Fruit fly (Drosophila melanogaster): ENCODE measurements around the gene tok.
A peak's percentile ranks its signal among the peaks of the same experiment; 100 is the strongest.

The tok gene

DNA sequence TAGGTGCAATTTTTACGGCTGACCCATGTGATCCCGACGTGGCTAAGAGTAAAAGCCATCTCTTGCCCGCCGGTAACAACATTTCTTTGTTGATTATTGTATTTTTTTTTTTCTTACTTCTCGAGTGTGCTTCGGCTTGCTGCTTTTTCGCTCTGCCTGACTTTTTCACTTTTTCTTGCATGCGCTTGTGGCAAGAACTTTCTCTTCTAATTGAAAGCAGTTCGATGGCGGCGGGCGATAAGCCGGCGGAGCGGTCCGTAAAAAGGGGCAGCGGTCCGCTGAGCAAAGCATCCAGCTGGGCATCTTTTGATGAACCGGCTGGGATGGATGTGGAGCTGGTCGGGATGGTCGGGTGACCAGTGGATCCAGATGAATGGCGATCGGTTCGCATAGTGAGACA lies 53.5 kb downstream of the tok start:
- no peak for TF ChIP-seq CG32121 (GFP tag; IDR thresholded peaks at IDR 0.05)
- TF ChIP-seq fd96Ca (GFP tag; IDR thresholded peaks at IDR 0.05) = no peak
- TF ChIP-seq CG9948 (tag; optimal IDR thresholded peaks at IDR 0.05) = no peak
- no peak for TF ChIP-seq CG14655 (GFP tag; optimal IDR thresholded peaks at IDR 0.05)
- TF ChIP-seq Pif1B (GFP tag; optimal IDR thresholded peaks at IDR 0.05) = no peak
- no peak for TF ChIP-seq CG15710 (tag; optimal IDR thresholded peaks at IDR 0.05)

DNA sequence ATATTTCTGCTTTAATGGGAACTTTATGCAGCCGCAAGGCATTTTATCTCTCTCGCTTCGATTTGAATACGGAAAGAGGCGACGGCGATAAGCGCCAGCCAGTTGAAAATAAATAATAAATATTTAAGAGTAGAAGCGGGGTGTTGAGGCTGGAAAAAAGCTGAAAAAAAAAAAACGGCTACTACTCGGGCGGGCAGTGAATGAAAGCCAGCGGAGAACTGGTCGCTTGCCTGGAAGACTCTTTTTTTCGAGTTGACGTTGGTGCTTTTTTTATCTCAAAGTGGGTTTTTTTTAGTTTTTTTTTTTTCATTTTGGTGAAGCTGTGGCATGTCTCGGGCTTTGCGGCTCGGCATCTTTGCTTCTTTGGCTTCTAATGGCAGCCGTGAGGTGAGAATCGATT lies 53.9 kb downstream of the tok start:
- TF ChIP-seq CG13204 (GFP tag; optimal IDR thresholded peaks at IDR 0.05) (no peak), CG17806 (tag; optimal IDR thresholded peaks at IDR 0.05) (no peak), CG34367 (tag; optimal IDR thresholded peaks at IDR 0.05) (no peak), CG15710 (tag; optimal IDR thresholded peaks at IDR 0.05) (no peak), CG10348 (GFP tag; IDR thresholded peaks at IDR 0.05) (no peak), D1 (tag; optimal IDR thresholded peaks at IDR 0.05) (no peak), rn (GFP tag; IDR thresholded peaks at IDR 0.05) (peak; percentile 31; the same call in 1 of the 2 replicates), CG14655 (GFP tag; optimal IDR thresholded peaks at IDR 0.05) (peak; percentile 26), CG4496 (GFP tag; IDR thresholded peaks at IDR 0.05) (peak; percentile 40; the same call in 1 of the 3 replicates), Pif1A (GFP tag; optimal IDR thresholded peaks at IDR 0.05) (peak; percentile 1)

DNA sequence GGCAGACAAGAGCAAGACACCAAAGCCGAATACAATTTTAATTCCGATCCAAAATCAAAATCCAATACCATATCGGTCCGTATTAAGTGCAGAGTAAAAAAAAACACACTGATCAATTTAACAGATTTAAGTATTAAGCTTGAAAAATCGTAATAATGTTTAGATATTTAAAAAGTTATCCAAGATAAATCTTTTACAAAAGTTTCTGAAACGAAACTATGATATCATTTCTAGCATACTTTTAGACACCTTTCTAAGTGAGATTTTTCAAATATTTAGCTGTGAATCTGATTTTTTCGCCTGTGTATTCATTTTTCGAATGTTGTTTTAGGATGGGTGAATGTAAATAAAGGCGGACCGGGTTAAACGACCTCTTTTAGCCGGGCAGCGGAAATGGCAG lies 57.6 kb downstream of the tok start:
- TF ChIP-seq CG9948 (tag; optimal IDR thresholded peaks at IDR 0.05) (no peak), Ets98B (GFP tag; IDR thresholded peaks at IDR 0.05) (no peak), EcR (GFP tag; optimal IDR thresholded peaks at IDR 0.05) (no peak), CG10348 (GFP tag; IDR thresholded peaks at IDR 0.05) (no peak), rn (GFP tag; IDR thresholded peaks at IDR 0.05) (no peak), Snoo (tag; optimal IDR thresholded peaks at IDR 0.05) (no peak), CG14655 (GFP tag; optimal IDR thresholded peaks at IDR 0.05) (no peak), Pif1B (GFP tag; optimal IDR thresholded peaks at IDR 0.05) (no peak), Pif1A (GFP tag; optimal IDR thresholded peaks at IDR 0.05) (no peak), D1 (tag; optimal IDR thresholded peaks at IDR 0.05) (no peak), CG13204 (GFP tag; optimal IDR thresholded peaks at IDR 0.05) (no peak), CG12605 (GFP tag; IDR thresholded peaks at IDR 0.05) (no peak), CG34367 (tag; optimal IDR thresholded peaks at IDR 0.05) (no peak)

DNA sequence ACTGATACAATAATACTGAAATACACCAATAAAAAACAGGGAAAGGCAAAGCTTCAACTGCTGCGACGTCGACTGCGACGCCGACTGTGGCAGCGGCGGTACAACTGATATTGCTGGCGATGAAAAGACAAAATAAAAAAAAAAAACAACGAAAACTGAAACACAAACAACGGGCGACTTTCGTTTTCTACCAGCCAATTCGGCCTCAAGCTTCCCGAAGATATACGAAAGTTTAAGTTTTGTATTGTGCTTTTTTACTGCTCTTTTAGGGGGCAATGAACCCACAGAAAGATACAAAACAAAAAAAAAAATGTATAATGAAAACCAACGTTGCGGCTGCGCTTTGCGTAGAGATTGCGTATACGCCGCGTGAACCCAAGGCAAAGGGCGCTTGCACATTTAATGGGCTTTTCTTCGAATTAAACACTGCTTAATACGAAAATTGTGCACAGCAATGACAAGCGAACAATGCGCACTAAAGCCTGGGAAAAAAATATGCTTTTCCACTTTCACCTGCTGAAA lies 58.8 kb downstream of the tok start:
- TF ChIP-seq Pif1B (GFP tag; optimal IDR thresholded peaks at IDR 0.05) (no peak), Ets98B (GFP tag; IDR thresholded peaks at IDR 0.05) (no peak), CG9948 (tag; optimal IDR thresholded peaks at IDR 0.05) (no peak), D1 (tag; optimal IDR thresholded peaks at IDR 0.05) (no peak), CG8301 (tag; optimal IDR thresholded peaks at IDR 0.05) (no peak), gl (tag; optimal IDR thresholded peaks at IDR 0.05) (no peak), CG15710 (tag; optimal IDR thresholded peaks at IDR 0.05) (no peak), CG34367 (tag; optimal IDR thresholded peaks at IDR 0.05) (no peak), rn (GFP tag; IDR thresholded peaks at IDR 0.05) (no peak), Snoo (tag; optimal IDR thresholded peaks at IDR 0.05) (no peak), CG12605 (GFP tag; IDR thresholded peaks at IDR 0.05) (no peak), CG8159 (tag; optimal IDR thresholded peaks at IDR 0.05) (no peak), CG4496 (GFP tag; IDR thresholded peaks at IDR 0.05) (no peak), CG10348 (GFP tag; IDR thresholded peaks at IDR 0.05) (no peak), CG13204 (GFP tag; optimal IDR thresholded peaks at IDR 0.05) (no peak), CG32121 (GFP tag; IDR thresholded peaks at IDR 0.05) (no peak), EcR (GFP tag; optimal IDR thresholded peaks at IDR 0.05) (no peak), CG14655 (GFP tag; optimal IDR thresholded peaks at IDR 0.05) (no peak), Pif1A (GFP tag; optimal IDR thresholded peaks at IDR 0.05) (no peak)

DNA sequence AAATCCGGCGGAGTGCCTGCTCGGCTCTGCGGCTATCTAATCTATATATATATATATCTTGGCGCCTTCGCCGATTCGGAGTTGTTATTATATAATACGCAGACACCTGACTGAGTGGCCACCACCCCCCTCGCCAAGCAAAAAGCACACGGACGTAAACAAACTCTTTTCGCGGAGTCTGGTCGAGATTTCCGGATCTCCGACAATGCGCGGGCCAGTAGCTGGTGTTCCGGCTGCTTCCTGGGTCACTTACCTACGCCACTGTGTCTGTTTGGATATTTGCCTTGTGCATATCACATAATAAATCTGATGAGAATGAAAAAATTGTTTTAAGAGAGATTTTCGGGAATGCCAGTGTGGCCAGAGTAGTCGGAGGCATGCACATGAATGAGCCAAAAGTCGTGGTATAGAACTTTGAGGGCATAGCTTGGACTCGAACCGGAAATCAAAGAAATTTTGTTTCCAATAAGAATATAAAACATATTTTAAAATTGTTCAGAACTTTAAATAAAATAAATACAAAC lies 67.6 kb downstream of the tok start, which contains the start of gene CG5805:
Gene CG5805, minus strand, starts transcription at position 380 of the 524 bp plus-strand sequence.
- TF ChIP-seq D1 (tag; optimal IDR thresholded peaks at IDR 0.05) (no peak), CG9948 (tag; optimal IDR thresholded peaks at IDR 0.05) (peak; percentile 4), rn (GFP tag; IDR thresholded peaks at IDR 0.05) (0 out of 2 replicates have a peak, but pooled peaks have one; percentile 7), CG17806 (tag; optimal IDR thresholded peaks at IDR 0.05) (peak; percentile 16), CG13204 (GFP tag; optimal IDR thresholded peaks at IDR 0.05) (no peak), Ets98B (GFP tag; IDR thresholded peaks at IDR 0.05) (peak; percentile 47; the same call in 1 of the 2 replicates), CG8301 (tag; optimal IDR thresholded peaks at IDR 0.05) (no peak), gl (tag; optimal IDR thresholded peaks at IDR 0.05) (peak; percentile 22), CG34367 (tag; optimal IDR thresholded peaks at IDR 0.05) (peak; percentile 57), CG8159 (tag; optimal IDR thresholded peaks at IDR 0.05) (peak; percentile 50), Pif1A (GFP tag; optimal IDR thresholded peaks at IDR 0.05) (peak; percentile 45), CG15710 (tag; optimal IDR thresholded peaks at IDR 0.05) (peak; percentile 38), Pif1B (GFP tag; optimal IDR thresholded peaks at IDR 0.05) (peak; percentile 24), Snoo (tag; optimal IDR thresholded peaks at IDR 0.05) (peak; percentile 84), CG14655 (GFP tag; optimal IDR thresholded peaks at IDR 0.05) (peak; percentile 43), CG32121 (GFP tag; IDR thresholded peaks at IDR 0.05) (no peak), CG10348 (GFP tag; IDR thresholded peaks at IDR 0.05) (no peak), CG4496 (GFP tag; IDR thresholded peaks at IDR 0.05) (peak; percentile 85), fd96Ca (GFP tag; IDR thresholded peaks at IDR 0.05) (no peak), EcR (GFP tag; optimal IDR thresholded peaks at IDR 0.05) (peak; percentile 56), CG12605 (GFP tag; IDR thresholded peaks at IDR 0.05) (peak; percentile 20; the same call in 1 of the 2 replicates)

DNA sequence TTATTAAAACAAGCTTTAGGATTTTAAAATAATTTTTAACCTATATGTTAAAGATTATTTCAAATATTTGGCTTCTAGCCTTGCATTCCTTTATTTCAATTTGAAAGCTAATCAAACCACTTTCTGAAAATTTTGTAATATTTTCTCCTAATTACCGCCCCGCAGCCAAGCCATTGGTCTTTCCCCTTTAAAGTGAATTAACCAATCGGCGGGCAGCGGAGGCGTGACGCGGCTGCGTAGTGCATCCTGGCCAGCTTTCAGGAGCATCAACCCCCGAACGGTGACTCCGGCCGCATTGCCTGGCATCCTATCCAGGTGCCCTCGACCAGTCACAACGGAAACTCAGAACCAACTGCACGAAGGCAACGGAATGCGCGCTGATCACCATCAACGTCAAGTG lies 68.2 kb downstream of the tok start, which contains the start of gene Ets96B:
Gene Ets96B, plus strand, starts transcription at position 321 of the 400 bp plus-strand sequence.
- TF ChIP-seq CG15710 (tag; optimal IDR thresholded peaks at IDR 0.05) (no peak), Snoo (tag; optimal IDR thresholded peaks at IDR 0.05) (no peak), CG17806 (tag; optimal IDR thresholded peaks at IDR 0.05) (no peak), CG34367 (tag; optimal IDR thresholded peaks at IDR 0.05) (no peak), CG10348 (GFP tag; IDR thresholded peaks at IDR 0.05) (no peak), Pif1A (GFP tag; optimal IDR thresholded peaks at IDR 0.05) (no peak), rn (GFP tag; IDR thresholded peaks at IDR 0.05) (no peak), CG8301 (tag; optimal IDR thresholded peaks at IDR 0.05) (no peak), gl (tag; optimal IDR thresholded peaks at IDR 0.05) (no peak)

Data from whole organism, pupa.